Fruit fly (Drosophila melanogaster) Kc167 (cell line): ENCODE measurements around the gene Slob.

Source experiments
- Myc ChIP-seq: fragments of >200 bp; optimal IDR thresholded peaks from 2 replicates; lab custom pipeline; 2017; ENCODE audit warnings: missing external identifiers
- h ChIP-seq: fragments of >200 bp; optimal IDR thresholded peaks from 3 replicates; lab custom pipeline; 2018; ENCODE audit warnings: missing external identifiers
- psq ChIP-seq: fragments of >200 bp; optimal IDR thresholded peaks from 2 replicates; lab custom pipeline; 2017; ENCODE audit warnings: missing external identifiers

DNA sequence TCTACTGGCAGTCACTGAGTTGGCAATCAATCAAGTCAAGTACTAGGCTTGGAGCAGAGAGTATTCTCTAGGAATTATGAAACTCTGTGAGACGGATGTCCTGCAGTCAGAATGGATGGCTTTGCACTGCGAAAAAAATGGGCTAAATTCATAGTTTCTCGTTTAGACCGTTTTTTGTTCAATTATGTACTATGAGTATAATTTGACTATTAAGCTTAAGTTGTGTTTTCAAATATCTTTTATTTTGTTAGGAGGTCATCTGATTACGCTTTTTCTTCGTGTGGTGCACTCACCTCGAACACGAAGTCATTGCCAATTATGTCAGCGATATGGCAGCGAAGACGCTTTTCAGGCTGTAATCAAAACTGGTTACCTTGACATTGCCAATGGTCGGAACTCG is 47.4 kb downstream of the Slob start:
- TF ChIP-seq h (lab: Kevin White, UChicago) (no peak), psq (no peak), Myc (lab: Kevin White, UChicago) (no peak)
